Worm (Caenorhabditis elegans) whole organism, late embryonic: Measurements from ENCODE around the gene ctf-18.

Experiments used
- C08G9.2 ChIP-seq: sonication (generic microtip); optimal IDR thresholded peaks from 2 replicates; lab custom pipeline; 2016; ENCODE audit warnings: mild to moderate bottlenecking, missing genetic modification characterization, moderate library complexity, missing compliant biosample characterization
- ama-1 ChIP-seq: fragments of 150-350 bp; optimal IDR thresholded peaks from 2 replicates; lab custom pipeline; 2014
- ceh-30 ChIP-seq: fragments of 150-350 bp; optimal IDR thresholded peaks from 2 replicates; lab custom pipeline; 2014; ENCODE audit warnings: missing biosample characterization, missing genetic modification characterization
- elt-2 ChIP-seq: sonication (generic microtip); optimal IDR thresholded peaks from 2 replicates; lab custom pipeline; 2016; ENCODE audit warnings: missing genetic modification reagents, missing genetic modification characterization, missing compliant biosample characterization
- elt-4 ChIP-seq: sonication (generic microtip); optimal IDR thresholded peaks from 2 replicates; lab custom pipeline; 2016; ENCODE audit warnings: missing genetic modification characterization, missing compliant biosample characterization
- fkh-10 ChIP-seq: fragments of 150-350 bp; optimal IDR thresholded peaks from 2 replicates; lab custom pipeline; 2014; ENCODE audit warnings: missing biosample characterization, missing genetic modification reagents, missing genetic modification characterization
- hlh-30 ChIP-seq: sonication (generic microtip); optimal IDR thresholded peaks from 2 replicates; lab custom pipeline; 2017; ENCODE audit warnings: antibody characterized with exemption, missing genetic modification characterization, missing compliant biosample characterization; ENCODE audit not compliant: insufficient read depth
- nhr-11 ChIP-seq: fragments of 150-350 bp; optimal IDR thresholded peaks from 2 replicates; lab custom pipeline; 2014; ENCODE audit warnings: missing biosample characterization, missing genetic modification characterization
- npax-4 ChIP-seq: sonication (generic microtip); optimal IDR thresholded peaks from 2 replicates; lab custom pipeline; 2016; ENCODE audit warnings: missing genetic modification characterization, missing compliant biosample characterization
- pqm-1 ChIP-seq: sonication (generic microtip); optimal IDR thresholded peaks from 2 replicates; lab custom pipeline; 2016; ENCODE audit warnings: missing genetic modification characterization, missing compliant biosample characterization
- rnt-1 ChIP-seq: sonication (generic microtip); optimal IDR thresholded peaks from 2 replicates; lab custom pipeline; 2016; ENCODE audit warnings: missing genetic modification characterization, missing compliant biosample characterization
- sox-2 ChIP-seq: fragments of 200-800 bp; sonication (Bioruptor generic); IDR thresholded peaks from 2 replicates; pipeline ENCODE4 v1.3.6; 2022; ENCODE audit warnings: missing genetic modification reagents, missing genetic modification characterization, missing compliant biosample characterization
- ztf-16 ChIP-seq: sonication (generic microtip); optimal IDR thresholded peaks from 2 replicates; lab custom pipeline; 2017; ENCODE audit warnings: missing genetic modification characterization, missing compliant biosample characterization

ce11 chrIV:10129957-10130356, 3.5 kb upstream of the ctf-18 start, which contains the start of gene glt-3:
- TF ChIP-seq pqm-1 (tag; lab: Kevin White, UChicago) (no peak), elt-2 (no peak), ama-1 (no peak), npax-4 (tag; lab: Kevin White, UChicago) (no peak), rnt-1 (tag; lab: Kevin White, UChicago) (no peak), fkh-10 (GFP tag; lab: Kevin White, UChicago) (no peak), C08G9.2 (tag; lab: Kevin White, UChicago) (no peak), sox-2 (GFP tag; lab: Robert Waterston, UW) (no peak), elt-4 (no peak), ztf-16 (no peak), hlh-30 (no peak), nhr-11 (no peak), ceh-30 (tag; lab: Kevin White, UChicago) (no peak)
